Worm (Caenorhabditis elegans): ENCODE measurements around the gene C16C8.27.

Gene C16C8.27

DNA sequence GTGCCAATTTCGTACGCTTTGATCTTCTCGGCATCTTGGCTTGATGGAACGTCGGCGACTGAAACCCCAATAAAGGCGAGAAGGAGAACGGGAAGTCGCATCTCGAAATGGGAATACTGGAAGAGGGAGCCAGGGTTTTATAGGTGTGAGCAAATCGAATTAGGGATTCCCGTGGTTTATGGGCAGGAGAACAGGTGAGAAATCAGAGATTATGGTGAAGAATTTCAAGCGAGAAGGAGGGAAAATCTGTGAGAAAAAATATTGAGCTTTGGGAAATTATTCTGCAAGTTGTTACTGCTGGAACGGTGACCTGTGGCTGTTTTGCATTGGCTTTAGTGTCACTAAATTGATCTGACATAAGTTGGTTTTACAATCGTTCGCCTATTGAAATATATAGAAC, 30.1 kb downstream of the C16C8.27 start, which contains the start of gene Y49F6B.13:
Gene Y49F6B.13 (minus strand): TSS at position 101 of the 400 bp plus-strand sequence.
- TF ChIP-seq ttx-3 (tag; optimal IDR thresholded peaks at IDR 0.05), result no peak
- TF ChIP-seq ahr-1 (tag; optimal IDR thresholded peaks at IDR 0.05), result no peak
- no peak for TF ChIP-seq elt-2 (tag; optimal IDR thresholded peaks at IDR 0.05)
- no peak for TF ChIP-seq ama-1 (optimal IDR thresholded peaks at IDR 0.05)
- TF ChIP-seq T23F11.4 (GFP tag; optimal IDR thresholded peaks at IDR 0.05), result no peak
- TF ChIP-seq fkh-10 (GFP tag; optimal IDR thresholded peaks at IDR 0.05), result no peak
- no peak for TF ChIP-seq nhr-232 (tag; optimal IDR thresholded peaks at IDR 0.05)

DNA sequence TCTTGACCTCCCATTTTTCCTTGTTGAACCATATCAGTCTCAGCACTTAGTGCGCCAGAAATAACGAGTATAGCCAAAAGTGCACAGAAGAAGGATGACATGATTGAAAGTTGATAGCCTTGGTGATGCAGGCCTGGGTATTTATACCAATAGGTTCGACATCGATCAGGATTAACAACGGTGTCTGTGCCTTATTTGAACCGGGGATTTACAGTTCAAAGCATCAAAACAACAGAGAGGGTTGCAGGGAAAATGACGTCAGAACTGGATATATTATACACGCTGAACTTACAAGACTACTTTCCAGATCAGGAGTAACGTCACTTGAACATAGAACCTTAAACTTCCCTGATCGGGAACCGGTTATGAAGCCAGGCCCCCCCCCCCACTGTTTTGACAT, 30.8 kb downstream of the C16C8.27 start, which contains the start of gene Y49F6B.12:
Gene Y49F6B.12 (minus strand): TSS at position 101 of the 400 bp plus-strand sequence.
- no peak for TF ChIP-seq fax-1 (tag; optimal IDR thresholded peaks at IDR 0.05)
- TF ChIP-seq fkh-6 (tag; optimal IDR thresholded peaks at IDR 0.05), result no peak
- no peak for TF ChIP-seq hlh-15 (tag; optimal IDR thresholded peaks at IDR 0.05)
- TF ChIP-seq hlh-13 (GFP tag; optimal IDR thresholded peaks at IDR 0.05), result no peak
- TF ChIP-seq ceh-22 (tag; optimal IDR thresholded peaks at IDR 0.05), result no peak
- no peak for TF ChIP-seq rnt-1 (tag; optimal IDR thresholded peaks at IDR 0.05)
- TF ChIP-seq pax-1 (tag; optimal IDR thresholded peaks at IDR 0.05), result no peak
- TF ChIP-seq ceh-34 (tag; optimal IDR thresholded peaks at IDR 0.05), result no peak
- TF ChIP-seq mec-3 (tag; optimal IDR thresholded peaks at IDR 0.05; ENCODE audit: borderline replicate concordance), result no peak
- no peak for TF ChIP-seq gmeb-2 (tag; optimal IDR thresholded peaks at IDR 0.05)
- no peak for TF ChIP-seq ahr-1 (tag; optimal IDR thresholded peaks at IDR 0.05)
- no peak for TF ChIP-seq ceh-18 (tag; optimal IDR thresholded peaks at IDR 0.05)

DNA sequence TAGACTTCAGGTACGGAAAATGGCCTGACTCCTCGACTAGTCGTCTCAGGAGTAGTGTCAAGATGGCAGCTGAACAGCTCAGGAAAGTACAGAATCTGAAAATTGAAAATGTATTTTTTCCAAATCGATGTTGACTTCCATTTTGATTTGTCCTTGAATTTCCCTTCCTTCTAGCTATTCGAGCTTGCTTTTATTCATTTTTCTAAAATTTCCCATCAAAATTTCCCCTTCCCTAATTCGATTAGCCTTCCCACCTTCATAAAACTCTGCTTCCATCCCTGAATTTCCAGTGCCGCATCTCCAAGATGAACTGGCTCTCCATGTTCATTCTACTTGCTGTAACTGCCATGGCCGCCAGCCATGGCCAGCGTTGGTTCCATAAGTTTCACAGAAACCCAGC, 31.3 kb downstream of the C16C8.27 start, which contains the start of gene Y49F6B.6:
Gene Y49F6B.6 (plus strand): TSS at position 301 of the 400 bp plus-strand sequence.
- TF ChIP-seq ceh-31 (tag; optimal IDR thresholded peaks at IDR 0.05) (no peak), C38D4.7 (GFP tag; optimal IDR thresholded peaks at IDR 0.05) (no peak)

DNA sequence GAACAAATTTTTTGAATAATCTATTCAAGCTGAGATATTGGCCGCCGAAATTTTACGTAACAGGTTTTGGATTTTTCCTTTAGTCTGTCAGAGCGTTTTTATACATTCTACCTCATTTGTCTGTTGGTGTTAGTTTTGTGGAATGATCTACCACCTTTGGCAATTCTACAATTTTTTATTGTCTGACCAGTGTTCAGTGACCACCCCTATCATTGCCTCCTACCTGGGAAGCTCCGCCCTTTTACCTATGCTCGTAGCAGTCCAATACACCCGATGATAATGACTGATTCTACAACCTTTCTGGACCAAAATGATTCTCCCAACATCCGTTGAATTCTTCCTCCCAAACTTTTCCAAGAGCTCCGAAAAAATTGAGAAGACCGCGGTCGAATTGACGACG, 32.3 kb downstream of the C16C8.27 start, which contains the start of gene sdz-32:
Gene sdz-32 (plus strand): TSS at position 301 of the 400 bp plus-strand sequence.
- no peak for TF ChIP-seq syd-9 (tag; optimal IDR thresholded peaks at IDR 0.05)
- TF ChIP-seq ref-2 (tag; optimal IDR thresholded peaks at IDR 0.05), result no peak
- no peak for TF ChIP-seq ahr-1 (tag; optimal IDR thresholded peaks at IDR 0.05)
- TF ChIP-seq zip-5 (tag; optimal IDR thresholded peaks at IDR 0.05), result no peak
- no peak for TF ChIP-seq nhr-232 (tag; optimal IDR thresholded peaks at IDR 0.05)
- no peak for TF ChIP-seq unc-42 (tag; optimal IDR thresholded peaks at IDR 0.05)
- no peak for TF ChIP-seq ttx-3 (tag; optimal IDR thresholded peaks at IDR 0.05)
- TF ChIP-seq ceh-19 (GFP tag; optimal IDR thresholded peaks at IDR 0.05), result no peak

DNA sequence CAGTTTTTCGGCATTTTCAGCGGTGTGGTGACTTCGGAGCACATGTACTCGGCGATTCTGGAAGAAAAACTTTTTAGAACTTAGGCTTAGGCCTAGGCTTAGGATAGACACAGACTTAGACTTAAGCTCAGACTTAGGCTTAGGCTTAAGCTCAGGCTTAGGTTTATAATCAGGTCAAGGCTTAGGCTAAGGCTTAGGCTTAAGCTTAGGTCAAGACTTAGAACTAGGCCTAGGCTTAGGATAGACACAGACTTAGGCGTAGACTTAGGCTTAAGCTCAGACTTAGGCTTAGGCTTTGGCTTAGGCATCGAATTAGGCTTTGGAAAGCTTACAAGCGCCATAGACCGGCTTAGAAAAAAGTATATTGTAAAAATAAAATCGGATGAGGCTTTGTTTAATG, 35.1 kb downstream of the C16C8.27 start:
- TF ChIP-seq pros-1 (tag; optimal IDR thresholded peaks at IDR 0.05), result no peak
- no peak for TF ChIP-seq ceh-14 (tag; optimal IDR thresholded peaks at IDR 0.05)
- TF ChIP-seq C08G9.2 (tag; optimal IDR thresholded peaks at IDR 0.05), result no peak
- TF ChIP-seq fax-1 (tag; optimal IDR thresholded peaks at IDR 0.05), result no peak
- peak; percentile 62 for TF ChIP-seq dve-1 (tag; optimal IDR thresholded peaks at IDR 0.05)
- TF ChIP-seq pqm-1 (tag; optimal IDR thresholded peaks at IDR 0.05), result no peak

DNA sequence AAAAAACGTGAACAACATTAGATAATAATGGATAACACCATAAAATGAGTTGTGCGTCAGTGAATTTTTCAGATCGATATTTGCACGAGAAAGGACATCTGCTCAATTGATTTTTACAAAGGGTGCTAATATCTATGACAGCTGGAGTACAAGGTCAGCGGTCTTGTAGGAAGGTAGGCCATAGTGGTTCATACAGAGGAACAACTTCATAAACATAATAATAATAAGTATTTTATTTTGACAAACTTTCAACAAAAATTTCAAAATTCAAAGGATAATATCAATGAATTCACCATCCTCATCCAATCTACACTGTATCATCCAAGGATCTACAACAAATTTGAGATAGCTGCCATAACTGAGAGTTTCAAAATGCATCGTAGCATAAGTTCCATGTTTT, 35.7 kb downstream of the C16C8.27 start, which contains the start of gene fbxb-104:
Gene fbxb-104 (minus strand): TSS at position 101 of the 400 bp plus-strand sequence.
- no peak for TF ChIP-seq fax-1 (tag; optimal IDR thresholded peaks at IDR 0.05)
- TF ChIP-seq ama-1 (optimal IDR thresholded peaks at IDR 0.05), result no peak
- no peak for TF ChIP-seq ceh-6 (GFP tag; optimal IDR thresholded peaks at IDR 0.05)
- no peak for TF ChIP-seq unc-86 (tag; optimal IDR thresholded peaks at IDR 0.05)
- TF ChIP-seq ceh-45 (GFP tag; IDR thresholded peaks at IDR 0.05), result no peak
- TF ChIP-seq tbx-2 (tag; optimal IDR thresholded peaks at IDR 0.05), result no peak
- TF ChIP-seq ceh-34 (tag; optimal IDR thresholded peaks at IDR 0.05), result no peak
